Fruit fly (Drosophila melanogaster) whole organism, embryonic: Measurements from ENCODE around the gene CG34057.
A peak's percentile ranks its signal among the peaks of the same experiment; 100 is the strongest.

Experiments used
- BtbVII ChIP-seq: fragments of 200-800 bp; sonication (Bioruptor generic); optimal IDR thresholded peaks from 3 replicates; lab custom pipeline; 2017; ENCODE audit warnings: missing biosample characterization, mild to moderate bottlenecking, missing genetic modification characterization
- CG13624 ChIP-seq: fragments of 200-800 bp; sonication (Bioruptor generic); optimal IDR thresholded peaks from 2 replicates; lab custom pipeline; 2016; ENCODE audit warnings: missing biosample characterization, missing genetic modification characterization
- CG14860 ChIP-seq: fragments of 200-800 bp; sonication (Bioruptor generic); IDR thresholded peaks from 3 replicates; pipeline ENCODE4 v1.3.6; 2022; ENCODE audit warnings: missing biosample characterization, missing genetic modification characterization; ENCODE audit not compliant: partially characterized antibody
- CG15601 ChIP-seq: fragments of 200-800 bp; sonication (Bioruptor generic); optimal IDR thresholded peaks from 3 replicates; lab custom pipeline; 2019; ENCODE audit warnings: missing biosample characterization, mild to moderate bottlenecking, missing genetic modification characterization, moderate library complexity
- CG17361 ChIP-seq: fragments of 200-800 bp; sonication (Bioruptor generic); IDR thresholded peaks from 3 replicates; pipeline ENCODE4 v1.3.6; 2022; ENCODE audit warnings: missing biosample characterization, missing genetic modification characterization
- CG17612 ChIP-seq: fragments of 200-800 bp; sonication (Bioruptor generic); IDR thresholded peaks from 2 replicates; pipeline ENCODE4 v1.3.6; 2022; ENCODE audit warnings: missing biosample characterization, missing genetic modification characterization
- CG2678 ChIP-seq: fragments of 200-800 bp; sonication (Bioruptor generic); optimal IDR thresholded peaks from 3 replicates; lab custom pipeline; 2019; ENCODE audit warnings: missing biosample characterization, mild to moderate bottlenecking, missing genetic modification characterization, moderate library complexity
- CG33213 ChIP-seq: fragments of 200-800 bp; sonication (Bioruptor generic); optimal IDR thresholded peaks from 3 replicates; lab custom pipeline; 2016; ENCODE audit warnings: missing biosample characterization, missing genetic modification characterization
- CG3847 ChIP-seq: fragments of 200-800 bp; sonication (Bioruptor generic); IDR thresholded peaks from 2 replicates; pipeline ENCODE4 v1.3.6; 2022; ENCODE audit warnings: missing biosample characterization, missing genetic modification characterization
- CG4424 ChIP-seq: fragments of 200-800 bp; sonication (Bioruptor generic); optimal IDR thresholded peaks from 3 replicates; lab custom pipeline; 2016; ENCODE audit warnings: missing biosample characterization, missing genetic modification characterization
- CG7963 ChIP-seq: fragments of 200-800 bp; sonication (Bioruptor generic); IDR thresholded peaks from 3 replicates; pipeline ENCODE4 v1.3.6; 2022; ENCODE audit warnings: missing biosample characterization, missing genetic modification characterization; ENCODE audit not compliant: partially characterized antibody
- CG9797 ChIP-seq: fragments of 200-800 bp; sonication (Bioruptor generic); optimal IDR thresholded peaks from 3 replicates; lab custom pipeline; 2018; ENCODE audit warnings: missing biosample characterization, mild to moderate bottlenecking, missing genetic modification characterization
- Doc3 ChIP-seq: fragments of 200-800 bp; sonication (Bioruptor generic); IDR thresholded peaks from 3 replicates; pipeline ENCODE4 v1.3.6; 2022; ENCODE audit warnings: missing biosample characterization, missing genetic modification characterization; ENCODE audit not compliant: partially characterized antibody
- Drgx ChIP-seq: fragments of 200-800 bp; sonication (Bioruptor generic); IDR thresholded peaks from 2 replicates; pipeline ENCODE4 v1.3.6; 2022; ENCODE audit warnings: missing biosample characterization, missing genetic modification characterization
- Ets97D ChIP-seq: fragments of 200-800 bp; sonication (Bioruptor generic); optimal IDR thresholded peaks from 3 replicates; lab custom pipeline; 2016; ENCODE audit warnings: missing biosample characterization, missing genetic modification characterization
- H15 ChIP-seq: fragments of 200-800 bp; sonication (Bioruptor generic); IDR thresholded peaks from 3 replicates; pipeline ENCODE4 v1.3.6; 2022; ENCODE audit warnings: missing biosample characterization, missing genetic modification characterization
- HHEX ChIP-seq: fragments of 200-800 bp; sonication (Bioruptor generic); optimal IDR thresholded peaks from 3 replicates; lab custom pipeline; 2017; ENCODE audit warnings: missing biosample characterization, mild to moderate bottlenecking, missing genetic modification characterization, missing genetic modification reagents
- Lhr ChIP-seq: fragments of 200-800 bp; sonication (Bioruptor generic); optimal IDR thresholded peaks from 3 replicates; lab custom pipeline; 2017; ENCODE audit warnings: mild to moderate bottlenecking, missing biosample characterization, missing genetic modification reagents, missing genetic modification characterization
- Lim3 ChIP-seq: fragments of 200-800 bp; sonication (Bioruptor generic); IDR thresholded peaks from 2 replicates; pipeline ENCODE4 v1.3.6; 2022; ENCODE audit warnings: missing biosample characterization, missing genetic modification characterization
- NFAT ChIP-seq: fragments of 200-800 bp; sonication (Bioruptor generic); IDR thresholded peaks from 2 replicates; pipeline ENCODE4 v1.3.6; 2022; ENCODE audit warnings: missing biosample characterization, missing genetic modification characterization
- Neu2 ChIP-seq: fragments of 200-800 bp; sonication (Bioruptor generic); optimal IDR thresholded peaks from 3 replicates; lab custom pipeline; 2016; ENCODE audit warnings: missing biosample characterization, missing genetic modification characterization, borderline replicate concordance
- Rx ChIP-seq: fragments of 200-800 bp; sonication (Bioruptor generic); IDR thresholded peaks from 2 replicates; pipeline ENCODE4 v1.3.6; 2022; ENCODE audit warnings: missing biosample characterization, missing genetic modification characterization
- Six4 ChIP-seq: fragments of 200-800 bp; sonication (Bioruptor generic); optimal IDR thresholded peaks from 2 replicates; lab custom pipeline; 2016; ENCODE audit warnings: missing biosample characterization, missing genetic modification characterization
- cad ChIP-seq: fragments of >200 bp; optimal IDR thresholded peaks from 2 replicates; lab custom pipeline; 2017; ENCODE audit warnings: missing biosample characterization, missing genetic modification characterization
- caup ChIP-seq: fragments of 200-800 bp; sonication (Bioruptor generic); optimal IDR thresholded peaks from 3 replicates; lab custom pipeline; 2017; ENCODE audit warnings: missing biosample characterization, mild to moderate bottlenecking, missing genetic modification characterization, moderate library complexity; ENCODE audit not compliant: severe bottlenecking
- dimm ChIP-seq: fragments of 200-800 bp; sonication (Bioruptor generic); IDR thresholded peaks from 2 replicates; pipeline ENCODE4 v1.3.6; 2022; ENCODE audit warnings: missing biosample characterization, missing genetic modification characterization
- dmrt99B ChIP-seq: fragments of 200-800 bp; sonication (Bioruptor generic); optimal IDR thresholded peaks from 2 replicates; lab custom pipeline; 2018; ENCODE audit warnings: missing biosample characterization, mild to moderate bottlenecking, missing genetic modification characterization, moderate library complexity
- h ChIP-seq: fragments of >200 bp; optimal IDR thresholded peaks from 2 replicates; lab custom pipeline; 2017
- klu ChIP-seq: fragments of 200-800 bp; sonication (Bioruptor generic); IDR thresholded peaks from 2 replicates; pipeline ENCODE4 v1.3.6; 2022; ENCODE audit warnings: missing biosample characterization, missing genetic modification characterization
- lab ChIP-seq: fragments of 200-800 bp; sonication (Bioruptor generic); optimal IDR thresholded peaks from 3 replicates; lab custom pipeline; 2017; ENCODE audit warnings: missing biosample characterization, missing genetic modification characterization, mild to moderate bottlenecking, moderate library complexity, missing genetic modification reagents
- lilli ChIP-seq: fragments of 200-800 bp; sonication (Bioruptor generic); optimal IDR thresholded peaks from 3 replicates; lab custom pipeline; 2016; ENCODE audit warnings: missing biosample characterization, missing genetic modification characterization
- p53 ChIP-seq: fragments of 200-800 bp; sonication (Bioruptor generic); optimal IDR thresholded peaks from 2 replicates; lab custom pipeline; 2016; ENCODE audit warnings: missing biosample characterization, missing genetic modification characterization
- pros ChIP-seq: fragments of 200-800 bp; sonication (Bioruptor generic); optimal IDR thresholded peaks from 3 replicates; lab custom pipeline; 2019; ENCODE audit warnings: missing biosample characterization, mild to moderate bottlenecking, missing genetic modification characterization, moderate library complexity
- psq ChIP-seq: fragments of 200-800 bp; sonication (Bioruptor generic); optimal IDR thresholded peaks from 2 replicates; lab custom pipeline; 2017; ENCODE audit warnings: missing biosample characterization, missing genetic modification characterization
- ranshi ChIP-seq: fragments of 200-800 bp; sonication (Bioruptor generic); IDR thresholded peaks from 2 replicates; pipeline ENCODE4 v1.3.6; 2022; ENCODE audit warnings: missing biosample characterization, missing genetic modification characterization
- row ChIP-seq: fragments of 200-800 bp; sonication (Bioruptor generic); IDR thresholded peaks from 3 replicates; pipeline ENCODE4 v1.3.6; 2022; ENCODE audit warnings: missing biosample characterization, missing genetic modification characterization
- scrt ChIP-seq: fragments of 200-800 bp; sonication (Bioruptor generic); optimal IDR thresholded peaks from 2 replicates; lab custom pipeline; 2018; ENCODE audit warnings: missing biosample characterization, mild to moderate bottlenecking, missing genetic modification characterization, moderate library complexity
- slou ChIP-seq: fragments of 200-800 bp; sonication (Bioruptor generic); optimal IDR thresholded peaks from 3 replicates; lab custom pipeline; 2016; ENCODE audit warnings: missing biosample characterization, missing genetic modification characterization
- sob ChIP-seq: fragments of 200-800 bp; sonication (Bioruptor generic); IDR thresholded peaks from 2 replicates; pipeline ENCODE4 v1.3.6; 2022; ENCODE audit warnings: missing biosample characterization, missing genetic modification characterization
- tll ChIP-seq, 2 experiments: fragments of 200-800 bp in 1 of 2; fragments of >200 bp in 1 of 2; sonication (Bioruptor generic) in 1 of 2; optimal IDR thresholded peaks; 2 replicates each; lab custom pipeline; 2017 to 2019; ENCODE audit warnings: missing biosample characterization in 2 of 2, missing genetic modification characterization in 2 of 2, mild to moderate bottlenecking in 1 of 2, moderate library complexity in 1 of 2
- tna ChIP-seq: fragments of 200-800 bp; sonication (Bioruptor generic); IDR thresholded peaks from 2 replicates; pipeline ENCODE4 v1.3.6; 2022; ENCODE audit warnings: missing biosample characterization, missing genetic modification characterization; ENCODE audit not compliant: partially characterized antibody
- toy ChIP-seq: fragments of 200-800 bp; sonication (Bioruptor generic); IDR thresholded peaks from 2 replicates; pipeline ENCODE4 v1.3.6; 2022; ENCODE audit warnings: missing biosample characterization, missing genetic modification characterization
- ttk ChIP-seq: fragments of 200-800 bp; sonication (Bioruptor generic); IDR thresholded peaks from 2 replicates; pipeline ENCODE4 v2.1.2; 2022; ENCODE audit warnings: missing biosample characterization, missing genetic modification characterization
- wek ChIP-seq: fragments of 200-800 bp; sonication (Bioruptor generic); optimal IDR thresholded peaks from 3 replicates; lab custom pipeline; 2018; ENCODE audit warnings: missing biosample characterization, mild to moderate bottlenecking, missing genetic modification characterization, moderate library complexity

CG34057 gene

dm6 chr3L:871713-872112 lies 25.5 kb upstream of the CG34057 start, which contains the start of gene Usp10 (continued):
- peak; percentile 71; the same call in 1 of the 2 replicates for TF ChIP-seq CG3847 (GFP tag; lab: Robert Waterston, UW)
- no peak for TF ChIP-seq lilli (GFP tag; lab: Kevin White, UChicago)
- TF ChIP-seq BtbVII (GFP tag; lab: Kevin White, UChicago): no peak
- no peak for TF ChIP-seq toy (GFP tag; lab: Robert Waterston, UW)
- no peak for TF ChIP-seq H15 (GFP tag; lab: Robert Waterston, UW)
- TF ChIP-seq sob (GFP tag; lab: Robert Waterston, UW): 0 out of 2 replicates have a peak, but pooled peaks have one; percentile 7
- no peak for TF ChIP-seq CG15601
- no peak for TF ChIP-seq Neu2
- no peak for TF ChIP-seq h (lab: Kevin White, UChicago)
- no peak for TF ChIP-seq dimm
- TF ChIP-seq CG17612 (GFP tag; lab: Robert Waterston, UW): no peak
- TF ChIP-seq dmrt99B (tag; lab: Kevin White, UChicago): no peak
- TF ChIP-seq Drgx: no peak
- no peak for TF ChIP-seq wek
- peak; percentile 7 for TF ChIP-seq p53
- TF ChIP-seq tna (GFP tag; lab: Robert Waterston, UW): peak; percentile 70
- TF ChIP-seq Rx (GFP tag; lab: Robert Waterston, UW): no peak
- TF ChIP-seq CG7963 (GFP tag; lab: Robert Waterston, UW): peak; percentile 73
- TF ChIP-seq Ets97D (GFP tag; lab: Kevin White, UChicago): peak; percentile 61
- TF ChIP-seq CG4424 (GFP tag; lab: Kevin White, UChicago): no peak
- no peak for TF ChIP-seq Lim3 (GFP tag; lab: Robert Waterston, UW)
- no peak for TF ChIP-seq CG2678 (tag; lab: Kevin White, UChicago)
- TF ChIP-seq CG33213 (GFP tag; lab: Kevin White, UChicago): no peak
- TF ChIP-seq klu (GFP tag; lab: Robert Waterston, UW): no peak
- no peak for TF ChIP-seq Six4 (GFP tag; lab: Kevin White, UChicago)
- peak; percentile 48 for TF ChIP-seq Lhr (GFP tag; lab: Kevin White, UChicago)
- TF ChIP-seq CG9797 (GFP tag; lab: Kevin White, UChicago): peak; percentile 11
- TF ChIP-seq slou (GFP tag; lab: Kevin White, UChicago): no peak
- TF ChIP-seq CG13624 (GFP tag; lab: Kevin White, UChicago): no peak
- TF ChIP-seq tll (GFP tag; optimal IDR thresholded peaks at IDR 0.05; lab: Kevin White, UChicago): no peak
- TF ChIP-seq caup (GFP tag; lab: Kevin White, UChicago): no peak
- no peak for TF ChIP-seq ttk
- TF ChIP-seq scrt (GFP tag; lab: Kevin White, UChicago): no peak
- TF ChIP-seq psq (GFP tag; lab: Kevin White, UChicago): no peak
- peak; percentile 47; the same call in 1 of the 3 replicates for TF ChIP-seq CG14860
- peak; percentile 18; the same call in 1 of the 3 replicates for TF ChIP-seq row (GFP tag; lab: Robert Waterston, UW)
- 0 out of 2 replicates have a peak, but pooled peaks have one; percentile 19 for TF ChIP-seq NFAT (GFP tag; lab: Robert Waterston, UW)
- TF ChIP-seq Doc3 (GFP tag; lab: Robert Waterston, UW): peak; percentile 59; the same call in 2 of the 3 replicates
- TF ChIP-seq CG17361 (GFP tag; lab: Robert Waterston, UW): no peak
- TF ChIP-seq lab (GFP tag; lab: Kevin White, UChicago): no peak
- TF ChIP-seq pros (GFP tag; lab: Kevin White, UChicago): no peak
- TF ChIP-seq ranshi (GFP tag; lab: Robert Waterston, UW): no peak
- TF ChIP-seq cad (GFP tag; lab: Kevin White, UChicago): no peak
- TF ChIP-seq HHEX: no peak
